Fruit fly (Drosophila melanogaster) whole organism, embryonic: ENCODE results near the gene Elp3.

Experiments
- Awh ChIP-seq: fragments of 200-800 bp; sonication (Bioruptor generic); IDR thresholded peaks from 2 replicates; pipeline ENCODE4, ENCODE4 v1.3.6; 2022; ENCODE audit warnings: missing biosample characterization, missing genetic modification characterization
- Bteb2 ChIP-seq: fragments of 200-800 bp; sonication (Bioruptor generic); optimal IDR thresholded peaks from 2 replicates; lab custom pipeline; 2016; ENCODE audit warnings: missing biosample characterization, missing genetic modification characterization
- CG11696 ChIP-seq: fragments of 200-800 bp; sonication (Bioruptor generic); IDR thresholded peaks from 2 replicates; pipeline ENCODE4 v1.3.6; 2022; ENCODE audit warnings: missing biosample characterization, missing genetic modification characterization
- CG13775 ChIP-seq: fragments of 200-800 bp; sonication (Bioruptor generic); optimal IDR thresholded peaks from 3 replicates; lab custom pipeline; 2017; ENCODE audit warnings: missing biosample characterization, mild to moderate bottlenecking, missing genetic modification characterization
- CG15269 ChIP-seq: fragments of 200-800 bp; sonication (Bioruptor generic); optimal IDR thresholded peaks from 2 replicates; lab custom pipeline; 2018; ENCODE audit warnings: missing biosample characterization, mild to moderate bottlenecking, missing genetic modification characterization, moderate library complexity
- CG16779 ChIP-seq: fragments of 200-800 bp; sonication (Bioruptor generic); IDR thresholded peaks from 2 replicates; pipeline ENCODE4 v1.3.6; 2022; ENCODE audit warnings: missing biosample characterization, missing genetic modification characterization
- CG16863 ChIP-seq: fragments of 200-800 bp; sonication (Bioruptor generic); optimal IDR thresholded peaks from 3 replicates; lab custom pipeline; 2016; ENCODE audit warnings: missing biosample characterization, missing genetic modification characterization
- CG17568 ChIP-seq: fragments of 200-800 bp; sonication (Bioruptor generic); optimal IDR thresholded peaks from 2 replicates; lab custom pipeline; 2018; ENCODE audit warnings: missing biosample characterization, mild to moderate bottlenecking, missing genetic modification characterization, moderate library complexity
- CG17829 ChIP-seq: fragments of 200-800 bp; optimal IDR thresholded peaks from 2 replicates; lab custom pipeline; 2019; ENCODE audit warnings: missing biosample characterization, mild to moderate bottlenecking, missing genetic modification characterization, moderate library complexity
- CG18476 ChIP-seq: fragments of 200-800 bp; sonication (Bioruptor generic); optimal IDR thresholded peaks from 2 replicates; lab custom pipeline; 2016; ENCODE audit warnings: missing biosample characterization, mild to moderate bottlenecking, missing genetic modification characterization
- CG2129 ChIP-seq: fragments of 200-800 bp; sonication (Bioruptor generic); IDR thresholded peaks from 2 replicates; pipeline ENCODE4 v1.3.6; 2022; ENCODE audit warnings: missing biosample characterization, missing genetic modification characterization; ENCODE audit not compliant: partially characterized antibody
- CG2199 ChIP-seq: fragments of 200-800 bp; sonication (Bioruptor generic); IDR thresholded peaks from 3 replicates; pipeline ENCODE4 v1.3.6; 2022; ENCODE audit warnings: missing biosample characterization, missing genetic modification characterization
- CG2202 ChIP-seq: fragments of 200-800 bp; sonication (Bioruptor generic); optimal IDR thresholded peaks from 2 replicates; lab custom pipeline; 2018; ENCODE audit warnings: missing biosample characterization, mild to moderate bottlenecking, missing genetic modification characterization
- CG2889 ChIP-seq: fragments of 200-800 bp; sonication (Bioruptor generic); IDR thresholded peaks from 3 replicates; pipeline ENCODE4 v1.3.6; 2022; ENCODE audit warnings: missing biosample characterization, missing genetic modification characterization
- CG8281 ChIP-seq: fragments of 200-800 bp; sonication (Bioruptor generic); optimal IDR thresholded peaks from 2 replicates; lab custom pipeline; 2018; ENCODE audit warnings: missing biosample characterization, mild to moderate bottlenecking, missing genetic modification characterization, moderate library complexity
- CG8359 ChIP-seq: fragments of 200-800 bp; sonication (Bioruptor generic); optimal IDR thresholded peaks from 2 replicates; lab custom pipeline; 2017; ENCODE audit warnings: missing biosample characterization, mild to moderate bottlenecking, missing genetic modification characterization, borderline replicate concordance
- Fer2 ChIP-seq: fragments of 200-800 bp; sonication (Bioruptor generic); optimal IDR thresholded peaks from 2 replicates; lab custom pipeline; 2018; ENCODE audit warnings: missing biosample characterization, mild to moderate bottlenecking, missing genetic modification characterization, moderate library complexity
- Gsc ChIP-seq: fragments of 200-800 bp; sonication (Bioruptor generic); IDR thresholded peaks from 2 replicates; pipeline ENCODE4 v1.3.6; 2022; ENCODE audit warnings: missing biosample characterization, missing genetic modification characterization
- Lpt ChIP-seq: fragments of >200 bp; optimal IDR thresholded peaks from 2 replicates; lab custom pipeline; 2018; ENCODE audit warnings: missing biosample characterization, missing genetic modification characterization
- Med ChIP-seq: fragments of 200-800 bp; sonication (Bioruptor generic); peaks from one replicate; lab custom pipeline; 2016; ENCODE audit warnings: missing biosample characterization, missing genetic modification characterization, mild to moderate bottlenecking, inconsistent platforms, moderate library complexity
- Mes4 ChIP-seq: fragments of 200-800 bp; sonication (Bioruptor generic); optimal IDR thresholded peaks from 2 replicates; lab custom pipeline; 2016; ENCODE audit warnings: missing biosample characterization, missing genetic modification characterization
- NC2α ChIP-seq: fragments of 200-800 bp; sonication (Bioruptor generic); optimal IDR thresholded peaks from 2 replicates; lab custom pipeline; 2016; ENCODE audit warnings: missing biosample characterization, missing genetic modification characterization
- Nf-YC ChIP-seq: fragments of 200-800 bp; optimal IDR thresholded peaks from 3 replicates; lab custom pipeline; 2019; ENCODE audit warnings: missing biosample characterization, mild to moderate bottlenecking, missing genetic modification characterization, moderate library complexity
- Opbp ChIP-seq: fragments of 200-800 bp; sonication (Bioruptor generic); IDR thresholded peaks from 3 replicates; pipeline ENCODE4 v1.3.6; 2022; ENCODE audit warnings: missing biosample characterization, missing genetic modification characterization; ENCODE audit not compliant: partially characterized antibody
- Pdp1 ChIP-seq, 2 experiments: fragments of 200-800 bp; sonication (Bioruptor generic); optimal IDR thresholded peaks; 3 replicates each; lab custom pipeline; 2016; ENCODE audit warnings: missing biosample characterization in 2 of 2, missing genetic modification characterization in 2 of 2, mild to moderate bottlenecking in 1 of 2, moderate library complexity in 1 of 2
- Scr ChIP-seq: fragments of 200-800 bp; sonication (Bioruptor generic); IDR thresholded peaks from 2 replicates; pipeline ENCODE4 v1.3.6; 2022; ENCODE audit warnings: missing biosample characterization, missing genetic modification characterization; ENCODE audit not compliant: partially characterized antibody
- Sin3A ChIP-seq: fragments of >200 bp; optimal IDR thresholded peaks from 2 replicates; lab custom pipeline; 2018
- Usf ChIP-seq: fragments of 200-800 bp; sonication (Bioruptor generic); optimal IDR thresholded peaks from 2 replicates; lab custom pipeline; 2017; ENCODE audit warnings: missing genotype, missing biosample characterization, missing genetic modification characterization
- YL-1 ChIP-seq: fragments of 200-800 bp; sonication (Bioruptor generic); optimal IDR thresholded peaks from 3 replicates; lab custom pipeline; 2017; ENCODE audit warnings: missing biosample characterization, mild to moderate bottlenecking, missing genetic modification characterization
- ara ChIP-seq: fragments of 200-800 bp; sonication (Bioruptor generic); IDR thresholded peaks from 2 replicates; pipeline ENCODE4 v1.3.6; 2022; ENCODE audit warnings: missing biosample characterization, missing genetic modification characterization
- ato ChIP-seq: fragments of 200-800 bp; sonication (Bioruptor generic); IDR thresholded peaks from 2 replicates; pipeline ENCODE4 v1.3.6; 2022; ENCODE audit warnings: missing biosample characterization, missing genetic modification characterization; ENCODE audit not compliant: partially characterized antibody
- bbx ChIP-seq: fragments of 200-800 bp; sonication (Bioruptor generic); IDR thresholded peaks from 2 replicates; pipeline ENCODE4 v1.3.6; 2022; ENCODE audit warnings: missing biosample characterization, missing genetic modification characterization; ENCODE audit not compliant: partially characterized antibody
- dm ChIP-seq: fragments of 200-800 bp; sonication (Bioruptor generic); optimal IDR thresholded peaks from 3 replicates; lab custom pipeline; 2016; ENCODE audit warnings: missing biosample characterization, missing genetic modification characterization
- eve ChIP-seq, 2 experiments: fragments of >200 bp; optimal IDR thresholded peaks; 2 replicates each; lab custom pipeline; 2017; ENCODE audit warnings: missing biosample characterization in 2 of 2, missing genetic modification characterization in 2 of 2
- exex ChIP-seq: fragments of 200-800 bp; sonication (Bioruptor generic); optimal IDR thresholded peaks from 4 replicates; lab custom pipeline; 2018; ENCODE audit warnings: missing biosample characterization, mild to moderate bottlenecking, missing genetic modification characterization, moderate library complexity
- gro ChIP-seq: fragments of 200-800 bp; sonication (Bioruptor generic); optimal IDR thresholded peaks from 2 replicates; lab custom pipeline; 2016; ENCODE audit warnings: missing biosample characterization, missing genetic modification characterization
- hth ChIP-seq: fragments of >200 bp; optimal IDR thresholded peaks from 2 replicates; lab custom pipeline; 2017; ENCODE audit warnings: inconsistent platforms
- kni ChIP-seq: fragments of 200-800 bp; sonication (Bioruptor generic); optimal IDR thresholded peaks from 3 replicates; lab custom pipeline; 2017; ENCODE audit warnings: mild to moderate bottlenecking, missing biosample characterization, missing genetic modification reagents, missing genetic modification characterization
- maf-S ChIP-seq: fragments of 200-800 bp; sonication (Bioruptor generic); optimal IDR thresholded peaks from 2 replicates; lab custom pipeline; 2016; ENCODE audit warnings: missing biosample characterization, missing genetic modification characterization
- mld ChIP-seq: fragments of 200-800 bp; sonication (Bioruptor generic); IDR thresholded peaks from 3 replicates; pipeline ENCODE4 v1.3.6; 2022; ENCODE audit warnings: missing biosample characterization, missing genetic modification characterization; ENCODE audit not compliant: partially characterized antibody
- oc ChIP-seq: fragments of 200-800 bp; sonication (Bioruptor generic); optimal IDR thresholded peaks from 2 replicates; lab custom pipeline; 2018; ENCODE audit warnings: missing biosample characterization, mild to moderate bottlenecking, missing genetic modification characterization, moderate library complexity
- pho ChIP-seq: fragments of 200-800 bp; sonication (Bioruptor generic); optimal IDR thresholded peaks from 2 replicates; lab custom pipeline; 2016; ENCODE audit warnings: missing biosample characterization, missing genetic modification characterization
- pros ChIP-seq: fragments of 200-800 bp; sonication (Bioruptor generic); optimal IDR thresholded peaks from 3 replicates; lab custom pipeline; 2019; ENCODE audit warnings: missing biosample characterization, mild to moderate bottlenecking, missing genetic modification characterization, moderate library complexity
- run ChIP-seq: fragments of 200-800 bp; sonication (Bioruptor generic); optimal IDR thresholded peaks from 3 replicates; lab custom pipeline; 2018; ENCODE audit warnings: missing biosample characterization, mild to moderate bottlenecking, missing genetic modification characterization
- sc ChIP-seq, 3 experiments: fragments of >200 bp in 2 of 3; fragments of 200-800 bp in 1 of 3; sonication (Bioruptor generic) in 1 of 3; optimal IDR thresholded peaks; 2 replicates in 2 of 3; 3 replicates in 1 of 3; lab custom pipeline; 2017; ENCODE audit warnings: mild to moderate bottlenecking in 1 of 3, missing biosample characterization in 1 of 3, missing genetic modification characterization in 1 of 3, missing genetic modification reagents in 1 of 3
- ssp ChIP-seq: fragments of 200-800 bp; sonication (Bioruptor generic); IDR thresholded peaks from 2 replicates; pipeline ENCODE4 v1.3.6; 2022; ENCODE audit warnings: missing biosample characterization, missing genetic modification characterization
- stc ChIP-seq: fragments of 200-800 bp; sonication (Bioruptor generic); IDR thresholded peaks from 2 replicates; pipeline ENCODE4 v1.3.6; 2022; ENCODE audit warnings: missing biosample characterization, missing genetic modification characterization
- stwl ChIP-seq: fragments of 200-800 bp; sonication (Bioruptor generic); optimal IDR thresholded peaks from 3 replicates; lab custom pipeline; 2018; ENCODE audit warnings: missing biosample characterization, mild to moderate bottlenecking, missing genetic modification characterization, moderate library complexity
- tll ChIP-seq, 2 experiments: fragments of 200-800 bp in 1 of 2; fragments of >200 bp in 1 of 2; sonication (Bioruptor generic) in 1 of 2; optimal IDR thresholded peaks; 2 replicates each; lab custom pipeline; 2017 to 2019; ENCODE audit warnings: missing biosample characterization in 2 of 2, missing genetic modification characterization in 2 of 2, mild to moderate bottlenecking in 1 of 2, moderate library complexity in 1 of 2

Elp3 gene

dm6 chr2L:4448582-4449016 lies 4.1 kb downstream of the Elp3 start, which contains the start of gene MFS18 (continued):
- TF ChIP-seq hth (lab: Kevin White, UChicago) (no peak), stwl (peak; percentile 94), gro (GFP tag; lab: Kevin White, UChicago) (peak; percentile 87), Awh (GFP tag; lab: Robert Waterston, UW) (peak; percentile 99), CG13775 (peak; percentile 98), eve (GFP tag; optimal IDR thresholded peaks at IDR 0.05; lab: Kevin White, UChicago) (no peak), CG8281 (tag; lab: Kevin White, UChicago) (peak; percentile 91), CG11696 (GFP tag; lab: Robert Waterston, UW) (peak; percentile 97), sc (optimal IDR thresholded peaks at IDR 0.05; lab: Kevin White, UChicago) (no peak), sc (GFP tag; optimal IDR thresholded peaks at IDR 0.05; lab: Kevin White, UChicago) (peak; percentile 93), ara (GFP tag; lab: Robert Waterston, UW) (peak; percentile 99), Fer2 (tag; lab: Kevin White, UChicago) (peak; percentile 96), mld (GFP tag; lab: Robert Waterston, UW) (peak; percentile 71; the same call in 1 of the 3 replicates), Med (GFP tag; lab: Kevin White, UChicago) (peak; percentile 97), Mes4 (peak; percentile 76), CG8359 (GFP tag; lab: Kevin White, UChicago) (peak; percentile 94), CG2129 (GFP tag; lab: Robert Waterston, UW) (no peak; the same call in 1 of the 2 replicates), CG16863 (GFP tag; lab: Kevin White, UChicago) (peak; percentile 82), run (peak; percentile 93), Scr (GFP tag; lab: Robert Waterston, UW) (peak; percentile 68), CG17829 (peak; percentile 99), exex (peak; percentile 90), Lpt (no peak), YL-1 (GFP tag; lab: Kevin White, UChicago) (peak; percentile 96), Bteb2 (GFP tag; lab: Kevin White, UChicago) (peak; percentile 90), NC2α (peak; percentile 66), CG15269 (tag; lab: Kevin White, UChicago) (peak; percentile 95), Sin3A (lab: Kevin White, UChicago) (no peak), Pdp1 (GFP tag; optimal IDR thresholded peaks at IDR 0.05; lab: Kevin White, UChicago) (peak; percentile 85 to 87), CG2889 (GFP tag; lab: Robert Waterston, UW) (peak; percentile 97), oc (peak; percentile 95), CG2199 (GFP tag; lab: Robert Waterston, UW) (peak; percentile 99), CG16779 (peak; percentile 98), Nf-YC (tag; lab: Kevin White, UChicago) (peak; percentile 87), bbx (peak; percentile 93), CG17568 (GFP tag; lab: Kevin White, UChicago) (no peak), maf-S (GFP tag; lab: Kevin White, UChicago) (peak; percentile 97), stc (GFP tag; lab: Robert Waterston, UW) (peak; percentile 100), ssp (peak; percentile 95), pros (no peak), CG2202 (peak; percentile 95), ato (peak; percentile 92), kni (GFP tag; lab: Kevin White, UChicago) (no peak), tll (GFP tag; optimal IDR thresholded peaks at IDR 0.05; lab: Kevin White, UChicago) (peak in 1 of 2 experiments; percentile 39), dm (GFP tag; lab: Kevin White, UChicago) (peak; percentile 98), Usf (GFP tag; lab: Kevin White, UChicago) (peak; percentile 88), Gsc (GFP tag; lab: Robert Waterston, UW) (peak; percentile 97), pho (GFP tag; lab: Kevin White, UChicago) (peak; percentile 87), CG18476 (peak; percentile 95), Opbp (peak; percentile 83; the same call in 2 of the 3 replicates)
